Worm (Caenorhabditis elegans): ENCODE results near the gene str-185.

str-185 gene

ce11 chrIV:4446884-4447283 is 17.1 kb upstream of the str-185 start (continued):
- no peak for TF ChIP-seq B0261.1 (tag; optimal IDR thresholded peaks at IDR 0.05)
- TF ChIP-seq cebp-1 (GFP tag; IDR thresholded peaks at IDR 0.05) = no peak
- no peak for TF ChIP-seq cebp-1 (tag; optimal IDR thresholded peaks at IDR 0.05)
- peak; percentile 63 for TF ChIP-seq attf-6 (GFP tag; IDR thresholded peaks at IDR 0.05)
- no peak for TF ChIP-seq madf-8 (GFP tag; conservative IDR thresholded peaks at IDR 0.05)
- no peak for TF ChIP-seq atf-7 (tag; optimal IDR thresholded peaks at IDR 0.05)
- TF ChIP-seq attf-5 (GFP tag; optimal IDR thresholded peaks at IDR 0.05) = peak; percentile 1
- TF ChIP-seq dpl-1 (GFP tag; optimal IDR thresholded peaks at IDR 0.05) = no peak
- no peak for TF ChIP-seq T26A5.8 (tag; optimal IDR thresholded peaks at IDR 0.05)
- no peak for TF ChIP-seq ztf-3 (GFP tag; optimal IDR thresholded peaks at IDR 0.05)
- peak; percentile 40 for TF ChIP-seq F33H1.4 (GFP tag; IDR thresholded peaks at IDR 0.05)
- TF ChIP-seq athp-1 (tag; optimal IDR thresholded peaks at IDR 0.05) = no peak
- no peak for TF ChIP-seq nhr-90 (tag; optimal IDR thresholded peaks at IDR 0.05)
- TF ChIP-seq F49E8.2 (tag; optimal IDR thresholded peaks at IDR 0.05; ENCODE audit: insufficient read depth) = peak; percentile 20
- 0 out of 2 replicates have a peak, but pooled peaks have one; percentile 19 for TF ChIP-seq ekl-4 (GFP tag; IDR thresholded peaks at IDR 0.05)
- TF ChIP-seq unc-130 (GFP tag; optimal IDR thresholded peaks at IDR 0.05) = no peak
- TF ChIP-seq sptf-2 (GFP tag; optimal IDR thresholded peaks at IDR 0.05) = no peak
- no peak for TF ChIP-seq C06A6.2 (GFP tag; conservative IDR thresholded peaks at IDR 0.05)
- TF ChIP-seq Y95B8A.8 (GFP tag; IDR thresholded peaks at IDR 0.05) = peak; percentile 12; the same call in 1 of the 2 replicates
- no peak for TF ChIP-seq ztf-25 (GFP tag; IDR thresholded peaks at IDR 0.05)
- no peak for TF ChIP-seq lin-40 (tag; optimal IDR thresholded peaks at IDR 0.05)
- TF ChIP-seq pbrm-1 (GFP tag; IDR thresholded peaks at IDR 0.05) = peak; percentile 63; the same call in 1 of the 2 replicates
- no peak for TF ChIP-seq sea-2 (GFP tag; IDR thresholded peaks at IDR 0.05)
- TF ChIP-seq ama-1 (optimal IDR thresholded peaks at IDR 0.05) = no peak
- TF ChIP-seq ama-1 (GFP tag; optimal IDR thresholded peaks at IDR 0.05) = no peak
- TF ChIP-seq ceh-27 (GFP tag; optimal IDR thresholded peaks at IDR 0.05) = no peak
- TF ChIP-seq F10E7.11 (tag; optimal IDR thresholded peaks at IDR 0.05) = no peak
- TF ChIP-seq egrh-3 (GFP tag; IDR thresholded peaks at IDR 0.05) = no peak
- no peak for TF ChIP-seq ztf-18 (tag; optimal IDR thresholded peaks at IDR 0.05)
- TF ChIP-seq lin-35 (GFP tag; optimal IDR thresholded peaks at IDR 0.05) = no peak
- TF ChIP-seq somi-1 (GFP tag; optimal IDR thresholded peaks at IDR 0.05) = no peak
- 0 out of 2 replicates have a peak, but pooled peaks have one; percentile 56 for TF ChIP-seq madf-3 (GFP tag; IDR thresholded peaks at IDR 0.05)
- TF ChIP-seq tbp1 (GFP tag; optimal IDR thresholded peaks at IDR 0.05) = peak; percentile 13
- peak; percentile 35 for TF ChIP-seq snpc-3.4 (tag; optimal IDR thresholded peaks at IDR 0.05)
- no peak for TF ChIP-seq F55B11.4 (tag; optimal IDR thresholded peaks at IDR 0.05; ENCODE audit: borderline replicate concordance, insufficient read depth)
- no peak for TF ChIP-seq hlh-26 (GFP tag; conservative IDR thresholded peaks at IDR 0.05)
- no peak for TF ChIP-seq ztf-26 (tag; optimal IDR thresholded peaks at IDR 0.05)
- TF ChIP-seq ztf-22 (GFP tag; optimal IDR thresholded peaks at IDR 0.05) = no peak
- no peak for TF ChIP-seq nhr-27 (tag; optimal IDR thresholded peaks at IDR 0.05)
- TF ChIP-seq hlh-12 (tag; optimal IDR thresholded peaks at IDR 0.05) = no peak

ce11 chrIV:4445711-4446290 is 16.0 kb upstream of the str-185 start, which contains the start of the genes wapl-1 and htz-1:
wapl-1 (minus strand) TSS chrIV:4445740.
htz-1 (plus strand) TSS chrIV:4446216.
- TF ChIP-seq nhr-179 (tag; optimal IDR thresholded peaks at IDR 0.05) (no peak), ceh-100 (GFP tag; IDR thresholded peaks at IDR 0.05) (peak; percentile 81), snpc-1.1 (tag; optimal IDR thresholded peaks at IDR 0.05; ENCODE audit: insufficient read depth) (peak; percentile 45), lin-35 (GFP tag; optimal IDR thresholded peaks at IDR 0.05) (peak; percentile 54 to 94 (median 76)), mes-4 (tag; optimal IDR thresholded peaks at IDR 0.05) (no peak), ztf-28 (GFP tag; IDR thresholded peaks at IDR 0.05) (0 out of 2 replicates have a peak, but pooled peaks have one; percentile 66), ztf-18 (tag; optimal IDR thresholded peaks at IDR 0.05) (peak; percentile 79), Y53G8AR.9 (GFP tag; conservative IDR thresholded peaks at IDR 0.05) (peak; percentile 88), aptf-3 (GFP tag; IDR thresholded peaks at IDR 0.05) (no peak), egrh-3 (GFP tag; IDR thresholded peaks at IDR 0.05) (peak; percentile 43; the same call in 1 of the 2 replicates), Y53F4B.3 (GFP tag; IDR thresholded peaks at IDR 0.05) (no peak), ZK185.1 (tag; optimal IDR thresholded peaks at IDR 0.05; ENCODE audit: poor library complexity, severe bottlenecking) (peak; percentile 88), rcor-1 (GFP tag; IDR thresholded peaks at IDR 0.05) (peak; percentile 92), sea-2 (GFP tag; IDR thresholded peaks at IDR 0.05) (no peak)
